Fruit fly (Drosophila melanogaster) whole organism, wandering third instar larva: Measurements from ENCODE around the gene CG34133.

ENCODE experiments used
- Abd-B ChIP-seq: fragments of >200 bp; optimal IDR thresholded peaks from 2 replicates; lab custom pipeline; 2017; ENCODE audit warnings: missing biosample characterization, missing genetic modification characterization
- CG32264 ChIP-seq: fragments of 200-800 bp; sonication (Bioruptor generic); optimal IDR thresholded peaks from 2 replicates; lab custom pipeline; 2016; ENCODE audit warnings: missing biosample characterization, missing genetic modification characterization
- CG9705 ChIP-seq: fragments of 200-800 bp; sonication (Bioruptor generic); optimal IDR thresholded peaks from 2 replicates; lab custom pipeline; 2018; ENCODE audit warnings: missing biosample characterization, mild to moderate bottlenecking, missing genetic modification characterization
- CrebA ChIP-seq: fragments of 200-800 bp; sonication (Bioruptor generic); optimal IDR thresholded peaks from 2 replicates; lab custom pipeline; 2016; ENCODE audit warnings: missing biosample characterization, mild to moderate bottlenecking, missing genetic modification characterization, borderline replicate concordance
- Dfd ChIP-seq: fragments of >200 bp; optimal IDR thresholded peaks from 2 replicates; lab custom pipeline; 2017; ENCODE audit warnings: missing biosample characterization, missing genetic modification characterization
- Dif ChIP-seq: fragments of 200-275, 200-300 bp; sonication (Bioruptor generic); optimal IDR thresholded peaks from 2 replicates; lab custom pipeline; 2018; ENCODE audit warnings: missing biosample characterization, missing genetic modification characterization; ENCODE audit not compliant: partially characterized antibody
- GATAd ChIP-seq: sonication (Bioruptor generic); optimal IDR thresholded peaks from 2 replicates; lab custom pipeline; 2016; ENCODE audit warnings: missing biosample characterization, missing genetic modification characterization
- HLH106 ChIP-seq: fragments of 200-800 bp; optimal IDR thresholded peaks from 3 replicates; lab custom pipeline; 2019; ENCODE audit warnings: missing biosample characterization, mild to moderate bottlenecking, missing genetic modification characterization, moderate library complexity
- Hnf4 ChIP-seq: fragments of 200-800 bp; sonication (Bioruptor generic); optimal IDR thresholded peaks from 2 replicates; lab custom pipeline; 2016; ENCODE audit warnings: missing biosample characterization, mild to moderate bottlenecking, missing genetic modification characterization
- Hr78 ChIP-seq: fragments of >200 bp; optimal IDR thresholded peaks from 2 replicates; lab custom pipeline; 2017; ENCODE audit warnings: missing biosample characterization, missing genetic modification characterization
- Hr83 ChIP-seq: fragments of 200-300 bp; sonication (Bioruptor generic); optimal IDR thresholded peaks from 2 replicates; lab custom pipeline; 2016; ENCODE audit warnings: missing biosample characterization, mild to moderate bottlenecking, missing genetic modification characterization, moderate library complexity; ENCODE audit not compliant: poor library complexity, severe bottlenecking
- Jra ChIP-seq: sonication (Bioruptor generic); optimal IDR thresholded peaks from 2 replicates; lab custom pipeline; 2016; ENCODE audit warnings: missing biosample characterization, missing genetic modification characterization
- Mio ChIP-seq: sonication (Bioruptor generic); optimal IDR thresholded peaks from 2 replicates; lab custom pipeline; 2016; ENCODE audit warnings: missing biosample characterization, missing genetic modification characterization
- Myc ChIP-seq: fragments of >200 bp; optimal IDR thresholded peaks from 2 replicates; lab custom pipeline; 2017
- N ChIP-seq: fragments of >200 bp; optimal IDR thresholded peaks from 2 replicates; lab custom pipeline; 2018; ENCODE audit warnings: missing biosample characterization, missing external identifiers, missing genetic modification characterization
- OdsH ChIP-seq: fragments of 200-800 bp; sonication (Bioruptor generic); optimal IDR thresholded peaks from 2 replicates; lab custom pipeline; 2016; ENCODE audit warnings: missing biosample characterization, mild to moderate bottlenecking, missing genetic modification characterization
- Rel ChIP-seq, 2 experiments: fragments of 200-800 bp; sonication (Bioruptor generic) in 1 of 2; optimal IDR thresholded peaks; 2 replicates in 1 of 2; 3 replicates in 1 of 2; lab custom pipeline; 2016 to 2019; ENCODE audit warnings: mild to moderate bottlenecking in 2 of 2, missing biosample characterization in 2 of 2, missing genetic modification characterization in 2 of 2, moderate library complexity in 1 of 2
- Sp1 ChIP-seq: fragments of 200-800 bp; sonication (Bioruptor generic); optimal IDR thresholded peaks from 3 replicates; lab custom pipeline; 2019; ENCODE audit warnings: missing biosample characterization, mild to moderate bottlenecking, missing genetic modification characterization, moderate library complexity
- Vsx2 ChIP-seq: fragments of 200-300, 225-300 bp; sonication (Bioruptor generic); optimal IDR thresholded peaks from 2 replicates; lab custom pipeline; 2018; ENCODE audit warnings: missing biosample characterization, missing genetic modification characterization; ENCODE audit not compliant: partially characterized antibody
- br ChIP-seq: fragments of 200-800 bp; sonication (Bioruptor generic); optimal IDR thresholded peaks from 2 replicates; lab custom pipeline; 2016; ENCODE audit warnings: missing biosample characterization, missing genetic modification characterization
- brk ChIP-seq: fragments of 200-800 bp; sonication (Bioruptor generic); optimal IDR thresholded peaks from 2 replicates; lab custom pipeline; 2016; ENCODE audit warnings: missing biosample characterization, mild to moderate bottlenecking, missing genetic modification characterization
- dl ChIP-seq, 2 experiments: fragments of 175-275, 200-275 bp in 1 of 2; fragments of 200-275 bp in 1 of 2; sonication (Bioruptor generic); optimal IDR thresholded peaks; lab custom pipeline; 2018; ENCODE audit warnings: mild to moderate bottlenecking in 2 of 2, missing biosample characterization in 2 of 2, missing genetic modification characterization in 2 of 2, moderate library complexity in 2 of 2; ENCODE audit not compliant: partially characterized antibody in 2 of 2, insufficient read depth in 1 of 2
- dmrt93B ChIP-seq: fragments of 200-800 bp; sonication (Bioruptor generic); optimal IDR thresholded peaks from 2 replicates; lab custom pipeline; 2018; ENCODE audit warnings: missing biosample characterization, mild to moderate bottlenecking, missing genetic modification characterization
- dsf ChIP-seq: sonication (Bioruptor generic); optimal IDR thresholded peaks from 2 replicates; lab custom pipeline; 2016; ENCODE audit warnings: missing biosample characterization, missing genetic modification characterization, borderline replicate concordance
- ey ChIP-seq: fragments of 200-800 bp; sonication (Bioruptor generic); optimal IDR thresholded peaks from 2 replicates; lab custom pipeline; 2016; ENCODE audit warnings: missing biosample characterization, missing genetic modification characterization
- foxo ChIP-seq, 2 experiments: fragments of 200-800 bp; sonication (Bioruptor generic); optimal IDR thresholded peaks; 2 replicates in 1 of 2; 3 replicates in 1 of 2; lab custom pipeline; 2016 to 2017; ENCODE audit warnings: missing biosample characterization in 2 of 2, missing genetic modification characterization in 2 of 2
- fru ChIP-seq: fragments of 200-800 bp; sonication (Bioruptor generic); optimal IDR thresholded peaks from 3 replicates; lab custom pipeline; 2016; ENCODE audit warnings: missing biosample characterization, mild to moderate bottlenecking, missing genetic modification characterization
- h ChIP-seq: fragments of 200-800 bp; sonication (Bioruptor generic); optimal IDR thresholded peaks from 3 replicates; lab custom pipeline; 2016; ENCODE audit warnings: missing biosample characterization, mild to moderate bottlenecking, missing genetic modification characterization
- jim ChIP-seq: fragments of 175-275, 200-325 bp; sonication (Bioruptor generic); optimal IDR thresholded peaks from 2 replicates; lab custom pipeline; 2016; ENCODE audit warnings: missing biosample characterization, mild to moderate bottlenecking, missing genetic modification characterization
- lola ChIP-seq: fragments of >200 bp; optimal IDR thresholded peaks from 2 replicates; lab custom pipeline; 2017; ENCODE audit warnings: missing biosample characterization, missing genetic modification characterization
- pan ChIP-seq: fragments of >200 bp; optimal IDR thresholded peaks from 2 replicates; lab custom pipeline; 2017
- psq ChIP-seq: fragments of 200-800 bp; sonication (Bioruptor generic); optimal IDR thresholded peaks from 3 replicates; lab custom pipeline; 2017; ENCODE audit warnings: missing biosample characterization, mild to moderate bottlenecking, missing genetic modification characterization, moderate library complexity
- rgr ChIP-seq: fragments of 200-800 bp; sonication (Bioruptor generic); optimal IDR thresholded peaks from 3 replicates; lab custom pipeline; 2016; ENCODE audit warnings: missing biosample characterization, mild to moderate bottlenecking, missing genetic modification characterization
- sage ChIP-seq: fragments of 200-800 bp; sonication (Bioruptor generic); optimal IDR thresholded peaks from 2 replicates; lab custom pipeline; 2016; ENCODE audit warnings: missing biosample characterization, mild to moderate bottlenecking, missing genetic modification characterization
- sv ChIP-seq: fragments of 200-800 bp; sonication (Bioruptor generic); optimal IDR thresholded peaks from 3 replicates; lab custom pipeline; 2016; ENCODE audit warnings: missing biosample characterization, missing genetic modification characterization
- tai ChIP-seq: sonication (Bioruptor generic); optimal IDR thresholded peaks from 2 replicates; lab custom pipeline; 2016; ENCODE audit warnings: missing biosample characterization, missing genetic modification characterization
- usp ChIP-seq: fragments of >200 bp; optimal IDR thresholded peaks from 2 replicates; lab custom pipeline; 2017; ENCODE audit warnings: missing biosample characterization, missing genetic modification characterization
- woc ChIP-seq: sonication (Bioruptor generic); optimal IDR thresholded peaks from 2 replicates; lab custom pipeline; 2016; ENCODE audit warnings: missing biosample characterization, mild to moderate bottlenecking, missing genetic modification characterization

Gene CG34133

dm6 chr3R:29868676-29869349 lies 352 bp upstream of the CG34133 start, which contains the start of gene Zip99C:
Gene Zip99C (minus strand): TSS chr3R:29868895.
- TF ChIP-seq rgr (GFP tag; lab: Kevin White, UChicago): no peak
- peak; percentile 6 for TF ChIP-seq Dif (GFP tag; lab: Kevin White, UChicago)
- TF ChIP-seq OdsH: peak; percentile 45
- TF ChIP-seq tai (GFP tag; lab: Kevin White, UChicago): no peak
- TF ChIP-seq lola (GFP tag; lab: Kevin White, UChicago): no peak
- TF ChIP-seq CG9705: peak; percentile 26
- no peak for TF ChIP-seq dmrt93B
- TF ChIP-seq usp: no peak
- no peak for TF ChIP-seq Mio (GFP tag; lab: Kevin White, UChicago)
- peak; percentile 13 for TF ChIP-seq GATAd (GFP tag; lab: Kevin White, UChicago)
- TF ChIP-seq Rel (GFP tag; optimal IDR thresholded peaks at IDR 0.05; lab: Kevin White, UChicago): no peak
- TF ChIP-seq Rel (tag; optimal IDR thresholded peaks at IDR 0.05; lab: Kevin White, UChicago): peak; percentile 74
- TF ChIP-seq Abd-B (GFP tag; lab: Kevin White, UChicago): no peak
- TF ChIP-seq CG32264: no peak
- peak; percentile 32 for TF ChIP-seq woc (GFP tag; lab: Kevin White, UChicago)
- peak; percentile 67 for TF ChIP-seq dsf (GFP tag; lab: Kevin White, UChicago)
- no peak for TF ChIP-seq CrebA (GFP tag; lab: Kevin White, UChicago)
- peak; percentile 86 for TF ChIP-seq brk (GFP tag; lab: Kevin White, UChicago)
- TF ChIP-seq HLH106 (tag; lab: Kevin White, UChicago): peak; percentile 41
- no peak for TF ChIP-seq Dfd (GFP tag; lab: Kevin White, UChicago)
- TF ChIP-seq sage: peak; percentile 62
- TF ChIP-seq foxo (GFP tag; optimal IDR thresholded peaks at IDR 0.05; lab: Kevin White, UChicago): peak in 1 of 2 experiments; percentile 58
- peak; percentile 34 for TF ChIP-seq fru (GFP tag; lab: Kevin White, UChicago)
- no peak for TF ChIP-seq pan (lab: Kevin White, UChicago)
- peak; percentile 58 for TF ChIP-seq Hr83 (GFP tag; lab: Kevin White, UChicago)
- TF ChIP-seq h: peak; percentile 31
- peak; percentile 89 for TF ChIP-seq Jra (GFP tag; lab: Kevin White, UChicago)
- TF ChIP-seq dl (GFP tag; optimal IDR thresholded peaks at IDR 0.05; lab: Kevin White, UChicago; ENCODE audit: insufficient read depth in 1 of 2, partially characterized antibody in 2 of 2): no peak
- TF ChIP-seq Vsx2 (GFP tag; lab: Kevin White, UChicago): no peak
- no peak for TF ChIP-seq br
- TF ChIP-seq Hr78 (GFP tag; lab: Kevin White, UChicago): no peak
- no peak for TF ChIP-seq Myc (lab: Kevin White, UChicago)
- peak; percentile 32 for TF ChIP-seq psq (GFP tag; lab: Kevin White, UChicago)
- TF ChIP-seq N (GFP tag; lab: Kevin White, UChicago): no peak
- peak; percentile 27 for TF ChIP-seq sv (GFP tag; lab: Kevin White, UChicago)
- peak; percentile 25 for TF ChIP-seq Sp1 (GFP tag; lab: Kevin White, UChicago)
- no peak for TF ChIP-seq ey
- TF ChIP-seq Hnf4 (GFP tag; lab: Kevin White, UChicago): peak; percentile 51
- no peak for TF ChIP-seq jim (GFP tag; lab: Kevin White, UChicago)

DNA sequence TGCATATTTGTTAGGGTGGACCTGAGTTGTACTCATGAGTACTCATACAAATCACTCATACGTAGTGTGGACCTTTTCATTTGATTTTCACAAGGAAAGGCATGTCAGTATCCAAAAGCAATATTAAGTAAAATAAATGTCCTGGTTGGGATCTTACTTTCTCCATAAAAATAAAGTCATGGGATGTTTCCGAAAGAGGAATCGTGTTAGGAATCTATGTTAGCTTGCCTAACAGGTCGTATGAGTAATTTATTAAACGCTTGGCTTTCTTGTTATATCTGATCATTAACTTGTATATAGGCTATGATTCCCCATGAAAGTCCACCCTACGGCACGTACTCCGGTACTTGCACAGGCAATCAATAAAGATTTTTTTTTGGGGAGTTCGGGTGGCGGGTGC lies 6.7 kb downstream of the CG34133 start:
- TF ChIP-seq CG32264 (no peak), OdsH (peak; percentile 12), jim (GFP tag; lab: Kevin White, UChicago) (no peak), Mio (GFP tag; lab: Kevin White, UChicago) (no peak), usp (no peak), lola (GFP tag; lab: Kevin White, UChicago) (no peak), Dif (GFP tag; lab: Kevin White, UChicago) (no peak), fru (GFP tag; lab: Kevin White, UChicago) (peak; percentile 57), tai (GFP tag; lab: Kevin White, UChicago) (no peak), dsf (GFP tag; lab: Kevin White, UChicago) (no peak), dl (GFP tag; optimal IDR thresholded peaks at IDR 0.05; lab: Kevin White, UChicago; ENCODE audit: insufficient read depth in 1 of 2, partially characterized antibody in 2 of 2) (no peak), HLH106 (tag; lab: Kevin White, UChicago) (peak; percentile 42), sage (no peak), pan (lab: Kevin White, UChicago) (no peak), psq (GFP tag; lab: Kevin White, UChicago) (no peak), sv (GFP tag; lab: Kevin White, UChicago) (no peak), brk (GFP tag; lab: Kevin White, UChicago) (no peak), Hr78 (GFP tag; lab: Kevin White, UChicago) (no peak), h (peak; percentile 44), woc (GFP tag; lab: Kevin White, UChicago) (no peak), Abd-B (GFP tag; lab: Kevin White, UChicago) (no peak), ey (peak; percentile 53), N (GFP tag; lab: Kevin White, UChicago) (no peak), Sp1 (GFP tag; lab: Kevin White, UChicago) (peak; percentile 42), br (peak; percentile 54), CrebA (GFP tag; lab: Kevin White, UChicago) (no peak), GATAd (GFP tag; lab: Kevin White, UChicago) (no peak), Myc (lab: Kevin White, UChicago) (no peak), CG9705 (no peak), Vsx2 (GFP tag; lab: Kevin White, UChicago) (no peak), Rel (GFP tag; optimal IDR thresholded peaks at IDR 0.05; lab: Kevin White, UChicago) (no peak), Rel (tag; optimal IDR thresholded peaks at IDR 0.05; lab: Kevin White, UChicago) (no peak), rgr (GFP tag; lab: Kevin White, UChicago) (peak; percentile 38), Hnf4 (GFP tag; lab: Kevin White, UChicago) (peak; percentile 39), Dfd (GFP tag; lab: Kevin White, UChicago) (no peak), dmrt93B (no peak), foxo (GFP tag; optimal IDR thresholded peaks at IDR 0.05; lab: Kevin White, UChicago) (peak in 1 of 2 experiments; percentile 65), Hr83 (GFP tag; lab: Kevin White, UChicago) (no peak), Jra (GFP tag; lab: Kevin White, UChicago) (no peak)
